Worm (Caenorhabditis elegans) whole organism, L3 larva: ENCODE data around the gene K07F5.7.

Experiments used
- ZK546.5 ChIP-seq: sonication (generic microtip); optimal IDR thresholded peaks from 2 replicates; lab custom pipeline; 2017; ENCODE audit warnings: missing biosample characterization, missing genetic modification characterization
- ama-1 ChIP-seq: fragments of 150-350 bp; optimal IDR thresholded peaks from 2 replicates; lab custom pipeline; 2018
- ceh-28 ChIP-seq: fragments of 150-350 bp; optimal IDR thresholded peaks from 2 replicates; lab custom pipeline; 2014; ENCODE audit warnings: missing biosample characterization, missing genetic modification reagents, missing genetic modification characterization
- elt-1 ChIP-seq: fragments of 150-350 bp; optimal IDR thresholded peaks from 2 replicates; lab custom pipeline; 2014; ENCODE audit warnings: missing biosample characterization, missing genetic modification characterization
- fos-1 ChIP-seq: fragments of 150-350 bp; optimal IDR thresholded peaks from 2 replicates; lab custom pipeline; 2014; ENCODE audit warnings: missing biosample characterization, missing genetic modification characterization
- mml-1 ChIP-seq: fragments of 150-350 bp; sonication (generic microtip); optimal IDR thresholded peaks from 3 replicates; lab custom pipeline; 2014; ENCODE audit warnings: missing biosample characterization, missing genetic modification characterization
- nfya-1 ChIP-seq: sonication (generic microtip); optimal IDR thresholded peaks from 2 replicates; lab custom pipeline; 2017; ENCODE audit warnings: missing genetic modification characterization, mild to moderate bottlenecking, missing compliant biosample characterization, antibody characterized with exemption, moderate library complexity; ENCODE audit not compliant: insufficient read depth
- nhr-11 ChIP-seq: fragments of 150-350 bp; optimal IDR thresholded peaks from 2 replicates; lab custom pipeline; 2014; ENCODE audit warnings: missing biosample characterization, missing genetic modification characterization
- nhr-237 ChIP-seq: fragments of 150-350 bp; optimal IDR thresholded peaks from 2 replicates; lab custom pipeline; 2014; ENCODE audit warnings: missing biosample characterization, missing genetic modification characterization
- nhr-77 ChIP-seq: fragments of 150-350 bp; optimal IDR thresholded peaks from 2 replicates; lab custom pipeline; 2014; ENCODE audit warnings: missing biosample characterization, missing genetic modification characterization
- tbx-2 ChIP-seq: sonication (generic microtip); optimal IDR thresholded peaks from 2 replicates; lab custom pipeline; 2016; ENCODE audit warnings: mild to moderate bottlenecking, missing genetic modification characterization, missing compliant biosample characterization
- zag-1 ChIP-seq: fragments of 150-350 bp; optimal IDR thresholded peaks from 2 replicates; lab custom pipeline; 2014; ENCODE audit warnings: missing biosample characterization, missing genetic modification characterization

ce11 chrIV:9842071-9842470 lies 5.9 kb downstream of the K07F5.7 start, which contains the start of gene K07F5.17:
- TF ChIP-seq nhr-77 (tag; lab: Kevin White, UChicago) (no peak), elt-1 (tag; lab: Kevin White, UChicago) (no peak), zag-1 (no peak), tbx-2 (tag; lab: Kevin White, UChicago) (no peak), mml-1 (tag; lab: Kevin White, UChicago) (no peak), nhr-237 (tag; lab: Kevin White, UChicago) (no peak), ama-1 (no peak), nfya-1 (tag; lab: Kevin White, UChicago) (no peak), nhr-11 (tag; lab: Kevin White, UChicago) (no peak), ZK546.5 (no peak), ceh-28 (tag; lab: Kevin White, UChicago) (no peak), fos-1 (tag; lab: Kevin White, UChicago) (no peak)
